Worm (Caenorhabditis elegans) whole organism, mixed stage, embryonic: ENCODE results near the gene H23N18.6.
"Not testable (repeated sequence)": the region's sequence is repeated elsewhere in the genome, so short reads cannot be mapped to it uniquely, and the experiment has no call there.

ENCODE experiments used
- M03D4.4 ChIP-seq: sonication (generic microtip); optimal IDR thresholded peaks from 2 replicates; lab custom pipeline; 2017; ENCODE audit warnings: mild to moderate bottlenecking, missing genetic modification characterization, missing compliant biosample characterization
- bed-3 ChIP-seq: fragments of 200-800 bp; sonication (Bioruptor generic); optimal IDR thresholded peaks from 3 replicates; lab custom pipeline; 2018; ENCODE audit warnings: mild to moderate bottlenecking, missing genetic modification characterization, moderate library complexity, missing compliant biosample characterization
- blmp-1 ChIP-seq: fragments of 150-350 bp; optimal IDR thresholded peaks from 2 replicates; lab custom pipeline; 2014; ENCODE audit warnings: missing biosample characterization, missing genetic modification characterization
- ceh-39 ChIP-seq: fragments of 150-350 bp; optimal IDR thresholded peaks from 2 replicates; lab custom pipeline; 2014; ENCODE audit warnings: missing biosample characterization, missing genetic modification characterization
- ceh-43 ChIP-seq: fragments of 200-800 bp; sonication (Bioruptor generic); optimal IDR thresholded peaks from 2 replicates; lab custom pipeline; 2018; ENCODE audit warnings: mild to moderate bottlenecking, missing genetic modification characterization, moderate library complexity, missing compliant biosample characterization
- ceh-83 ChIP-seq: fragments of 200-800 bp; sonication (Bioruptor generic); optimal IDR thresholded peaks from 2 replicates; lab custom pipeline; 2018; ENCODE audit warnings: mild to moderate bottlenecking, missing genetic modification characterization, missing compliant biosample characterization
- ces-1 ChIP-seq: fragments of 150-350 bp; optimal IDR thresholded peaks from 2 replicates; lab custom pipeline; 2014; ENCODE audit warnings: missing biosample characterization, missing genetic modification reagents, missing genetic modification characterization
- cnd-1 ChIP-seq: fragments of 200-800 bp; sonication (Bioruptor generic); optimal IDR thresholded peaks from 2 replicates; lab custom pipeline; 2018; ENCODE audit warnings: mild to moderate bottlenecking, missing genetic modification characterization, missing compliant biosample characterization
- drap-1 ChIP-seq: fragments of 200-800 bp; sonication (Bioruptor generic); optimal IDR thresholded peaks from 3 replicates; lab custom pipeline; 2018; ENCODE audit warnings: mild to moderate bottlenecking, missing genetic modification characterization, missing compliant biosample characterization
- elt-1 ChIP-seq: sonication (generic microtip); optimal IDR thresholded peaks from 2 replicates; lab custom pipeline; 2017; ENCODE audit warnings: missing genetic modification characterization, mild to moderate bottlenecking, missing compliant biosample characterization, antibody characterized with exemption, moderate library complexity, borderline replicate concordance; ENCODE audit not compliant: insufficient read depth
- elt-3 ChIP-seq: fragments of 150-350 bp; optimal IDR thresholded peaks from 2 replicates; lab custom pipeline; 2014; ENCODE audit warnings: missing biosample characterization, missing genetic modification characterization
- flh-1 ChIP-seq: fragments of 200-800 bp; sonication (Bioruptor generic); optimal IDR thresholded peaks from 2 replicates; lab custom pipeline; 2018; ENCODE audit warnings: mild to moderate bottlenecking, missing genetic modification characterization, moderate library complexity, missing compliant biosample characterization
- hlh-1 ChIP-seq: fragments of 150-350 bp; optimal IDR thresholded peaks from 2 replicates; lab custom pipeline; 2014; ENCODE audit warnings: missing biosample characterization, missing genetic modification reagents, missing genetic modification characterization
- lin-13 ChIP-seq: fragments of 150-350 bp; optimal IDR thresholded peaks from 2 replicates; lab custom pipeline; 2014; ENCODE audit warnings: missing biosample characterization, missing genetic modification characterization
- lin-32 ChIP-seq: fragments of 200-800 bp; sonication (Bioruptor generic); optimal IDR thresholded peaks from 2 replicates; lab custom pipeline; 2018; ENCODE audit warnings: mild to moderate bottlenecking, missing genetic modification characterization, missing compliant biosample characterization
- lsy-2 ChIP-seq: fragments of 150-350 bp; optimal IDR thresholded peaks from 2 replicates; lab custom pipeline; 2014; ENCODE audit warnings: missing biosample characterization, missing genetic modification characterization
- mab-5 ChIP-seq: fragments of 150-350 bp; optimal IDR thresholded peaks from 2 replicates; lab custom pipeline; 2014; ENCODE audit warnings: missing biosample characterization, missing genetic modification characterization
- mep-1 ChIP-seq: fragments of 150-350 bp; optimal IDR thresholded peaks from 2 replicates; lab custom pipeline; 2017; ENCODE audit warnings: missing biosample characterization, missing genetic modification reagents, missing genetic modification characterization, inconsistent platforms
- mls-2 ChIP-seq: sonication (generic microtip); optimal IDR thresholded peaks from 2 replicates; lab custom pipeline; 2016; ENCODE audit warnings: mild to moderate bottlenecking, missing genetic modification characterization, moderate library complexity, missing compliant biosample characterization
- nhr-2 ChIP-seq: fragments of 150-350 bp; optimal IDR thresholded peaks from 2 replicates; lab custom pipeline; 2014; ENCODE audit warnings: missing biosample characterization, missing genetic modification characterization
- nhr-237 ChIP-seq: fragments of 150-350 bp; optimal IDR thresholded peaks from 2 replicates; lab custom pipeline; 2014; ENCODE audit warnings: missing biosample characterization, missing genetic modification characterization
- nhr-28 ChIP-seq: fragments of 150-350 bp; optimal IDR thresholded peaks from 2 replicates; lab custom pipeline; 2014; ENCODE audit warnings: missing biosample characterization, missing genetic modification characterization
- nhr-76 ChIP-seq: sonication (generic microtip); optimal IDR thresholded peaks from 2 replicates; lab custom pipeline; 2017; ENCODE audit warnings: missing biosample characterization, missing genetic modification characterization
- pha-4 ChIP-seq: fragments of 150-350 bp; optimal IDR thresholded peaks from 2 replicates; lab custom pipeline; 2018; ENCODE audit warnings: missing biosample characterization, missing genetic modification reagents, missing genetic modification characterization
- sem-2 ChIP-seq: fragments of 200-800 bp; sonication (Bioruptor generic); optimal IDR thresholded peaks from 2 replicates; lab custom pipeline; 2018; ENCODE audit warnings: mild to moderate bottlenecking, missing genetic modification characterization, missing compliant biosample characterization
- snpc-4 ChIP-seq: fragments of 150-350 bp; optimal IDR thresholded peaks from 2 replicates; lab custom pipeline; 2014; ENCODE audit warnings: missing biosample characterization, missing genetic modification characterization
- sptf-1 ChIP-seq: sonication (generic microtip); optimal IDR thresholded peaks from 2 replicates; lab custom pipeline; 2017; ENCODE audit warnings: mild to moderate bottlenecking, missing genetic modification characterization, moderate library complexity, missing compliant biosample characterization
- tbx-8 ChIP-seq: fragments of 200-800 bp; sonication (Bioruptor generic); optimal IDR thresholded peaks from 2 replicates; lab custom pipeline; 2018; ENCODE audit warnings: mild to moderate bottlenecking, missing genetic modification characterization, moderate library complexity, missing compliant biosample characterization
- unc-120 ChIP-seq: sonication (generic microtip); optimal IDR thresholded peaks from 2 replicates; lab custom pipeline; 2017; ENCODE audit warnings: missing genetic modification characterization, missing compliant biosample characterization; ENCODE audit not compliant: poor library complexity, severe bottlenecking
- unc-39 ChIP-seq: fragments of 150-350 bp; optimal IDR thresholded peaks from 2 replicates; lab custom pipeline; 2014; ENCODE audit warnings: missing biosample characterization, missing genetic modification characterization
- zip-8 ChIP-seq: fragments of 150-350 bp; optimal IDR thresholded peaks from 2 replicates; lab custom pipeline; 2014; ENCODE audit warnings: missing biosample characterization, missing genetic modification characterization
- ztf-11 ChIP-seq: fragments of 150-350 bp; optimal IDR thresholded peaks from 2 replicates; lab custom pipeline; 2014; ENCODE audit warnings: missing biosample characterization, missing genetic modification characterization

H23N18.6 gene

DNA sequence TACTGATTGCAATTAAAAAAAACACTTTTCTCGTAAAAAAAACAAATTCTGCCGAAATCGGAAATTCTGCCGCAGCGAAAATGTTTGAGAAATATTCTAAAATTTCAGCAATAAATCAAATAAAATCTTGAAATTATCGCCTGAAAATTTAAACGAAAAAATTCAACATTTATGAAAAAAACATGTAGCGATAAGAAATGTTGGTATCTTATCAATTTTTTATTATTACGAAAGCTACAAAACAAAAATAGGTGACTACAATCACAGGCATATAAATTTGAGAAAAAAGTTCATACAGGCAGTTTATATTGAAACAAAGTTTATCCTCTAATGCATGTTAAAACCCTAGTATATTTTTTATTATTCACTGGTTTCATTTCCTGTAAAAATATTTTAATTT lies 8.9 kb downstream of the H23N18.6 start, which contains the start of gene ugt-14:
Gene ugt-14, plus strand, starts transcription at position 301 of the 400 bp plus-strand sequence.
- TF ChIP-seq tbx-8 (GFP tag; lab: Kevin White, UChicago) (no peak), lin-32 (GFP tag; lab: Kevin White, UChicago) (no peak), ztf-11 (tag; lab: Kevin White, UChicago) (no peak), mab-5 (no peak)

DNA sequence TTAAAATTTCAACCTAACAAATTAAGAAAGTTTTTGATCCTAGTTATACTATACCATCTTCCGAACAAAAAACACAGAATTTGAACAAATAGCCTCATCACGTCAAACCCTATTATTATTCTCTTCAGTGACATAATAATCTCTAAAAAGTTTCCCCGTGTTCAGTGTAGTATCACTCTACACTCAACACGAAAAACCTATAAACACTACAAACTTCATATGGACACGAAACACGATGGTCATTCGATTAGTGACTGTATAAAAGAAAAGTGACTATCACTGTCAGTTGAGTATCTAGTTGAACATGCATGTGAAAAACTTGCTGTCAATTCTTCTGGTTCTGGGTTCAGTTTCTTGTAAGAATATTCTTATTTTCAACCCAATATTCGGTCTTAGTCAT lies 11.2 kb downstream of the H23N18.6 start, which contains the start of gene ugt-8:
Gene ugt-8, plus strand, starts transcription at position 235 of the 400 bp plus-strand sequence.
- TF ChIP-seq nhr-76 (tag; lab: Kevin White, UChicago) (no peak), mls-2 (tag; lab: Kevin White, UChicago) (no peak)

DNA sequence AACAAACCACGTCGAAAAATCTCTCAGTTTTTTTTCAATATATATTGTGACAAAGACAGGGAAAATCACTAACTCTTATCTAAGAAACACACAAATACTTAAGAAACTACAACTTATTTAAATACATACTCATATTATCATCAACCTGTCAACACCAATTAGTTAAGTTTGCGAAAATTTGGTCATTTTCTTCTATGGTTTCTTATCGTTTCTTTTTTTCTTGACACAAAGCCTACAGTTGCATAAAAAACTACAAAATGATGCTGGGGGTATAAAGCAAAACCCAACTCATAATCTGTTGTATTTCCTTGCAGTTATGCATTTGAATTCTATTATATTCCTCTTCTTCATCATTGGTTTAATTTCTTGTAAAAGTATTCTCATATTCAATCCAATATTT lies 13.8 kb downstream of the H23N18.6 start, which contains the start of gene ugt-67:
Gene ugt-67, plus strand, starts transcription at position 301 of the 400 bp plus-strand sequence.
- TF ChIP-seq nhr-76 (tag; lab: Kevin White, UChicago) (no peak), pha-4 (tag; lab: Kevin White, UChicago) (no peak), nhr-237 (tag; lab: Kevin White, UChicago) (no peak), mls-2 (tag; lab: Kevin White, UChicago) (no peak)

DNA sequence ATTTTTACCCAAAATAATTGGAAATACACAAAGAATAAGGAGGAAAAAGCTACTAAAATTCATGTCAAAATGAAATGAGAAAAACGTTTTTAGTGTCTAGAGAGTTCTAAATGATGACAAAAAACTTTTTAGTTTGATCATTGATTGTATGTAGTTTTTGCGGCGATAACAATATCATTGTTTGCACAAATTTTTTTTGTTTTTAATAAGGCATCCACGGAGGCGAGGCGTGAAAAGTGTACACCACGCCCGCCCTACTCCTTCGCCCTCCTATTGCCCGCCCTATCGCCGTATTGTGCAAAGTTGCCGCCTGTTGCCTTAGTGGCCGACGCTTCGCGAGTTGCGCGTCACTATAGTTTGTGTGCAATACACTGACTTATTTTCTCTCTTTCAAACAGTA lies 14.9 kb downstream of the H23N18.6 start, which contains the start of gene ugt-10:
Gene ugt-10, minus strand, starts transcription at position 101 of the 400 bp plus-strand sequence.
- TF ChIP-seq sem-2 (GFP tag; lab: Kevin White, UChicago); ceh-43 (GFP tag; lab: Kevin White, UChicago); nhr-28 (tag; lab: Kevin White, UChicago): not testable (repeated sequence)

DNA sequence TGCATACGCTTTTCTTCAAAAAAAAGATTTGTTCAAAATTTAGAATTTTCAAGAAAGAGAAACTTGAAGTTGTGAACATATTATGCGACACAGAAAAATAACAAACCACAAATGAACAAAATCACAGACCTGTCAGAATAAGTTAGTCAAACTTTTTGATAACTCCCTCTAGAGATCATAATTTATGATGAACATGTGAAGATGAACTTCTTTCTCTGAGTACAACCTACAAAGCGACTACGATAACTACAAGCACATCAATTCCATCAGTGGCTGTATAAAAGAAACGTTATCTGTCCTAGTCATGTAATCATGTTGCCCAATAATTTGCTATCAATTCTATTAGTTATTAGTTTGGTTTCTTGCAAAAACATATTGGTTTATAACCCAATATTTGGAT lies 19.1 kb downstream of the H23N18.6 start, which contains the start of gene ugt-9:
Gene ugt-9, plus strand, starts transcription at position 305 of the 400 bp plus-strand sequence.
- no peak for TF ChIP-seq unc-39 (tag; lab: Kevin White, UChicago)
- no peak for TF ChIP-seq zip-8 (tag; lab: Kevin White, UChicago)
- no peak for TF ChIP-seq mls-2 (tag; lab: Kevin White, UChicago)
- no peak for TF ChIP-seq mab-5
- no peak for TF ChIP-seq snpc-4
- TF ChIP-seq bed-3: no peak
- TF ChIP-seq lsy-2 (tag; lab: Kevin White, UChicago): no peak
- TF ChIP-seq ces-1 (GFP tag; lab: Kevin White, UChicago): no peak
- TF ChIP-seq ceh-83: no peak
- no peak for TF ChIP-seq cnd-1 (tag; lab: Kevin White, UChicago)
- TF ChIP-seq ceh-43 (GFP tag; lab: Kevin White, UChicago): no peak
- TF ChIP-seq unc-120 (tag; lab: Kevin White, UChicago): no peak
- no peak for TF ChIP-seq lin-32 (GFP tag; lab: Kevin White, UChicago)
- no peak for TF ChIP-seq nhr-76 (tag; lab: Kevin White, UChicago)
- TF ChIP-seq nhr-28 (tag; lab: Kevin White, UChicago): no peak
- TF ChIP-seq nhr-2 (tag; lab: Kevin White, UChicago): no peak

DNA sequence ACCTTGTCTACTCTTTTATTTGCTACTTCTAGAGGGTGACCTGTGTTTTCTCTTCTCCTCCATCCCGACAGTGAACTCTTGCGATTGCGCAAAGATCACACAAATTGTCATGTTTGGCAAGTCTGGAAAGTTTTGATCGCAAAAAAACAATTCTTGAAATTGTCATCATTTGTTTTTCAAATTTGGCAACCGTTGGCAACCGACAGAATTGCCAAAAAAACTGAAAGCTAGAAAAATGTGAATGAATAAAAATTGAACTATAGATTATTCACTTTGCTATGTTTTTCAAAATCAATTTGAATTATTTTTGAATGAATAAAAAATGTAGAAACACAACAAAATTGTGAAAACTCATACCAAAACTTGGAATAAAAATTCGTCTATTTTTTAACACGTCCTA lies 19.9 kb downstream of the H23N18.6 start, which contains the start of gene ugt-11:
Gene ugt-11, minus strand, starts transcription at position 101 of the 400 bp plus-strand sequence.
- TF ChIP-seq mls-2 (tag; lab: Kevin White, UChicago): no peak
- no peak for TF ChIP-seq sem-2 (GFP tag; lab: Kevin White, UChicago)
- no peak for TF ChIP-seq lin-32 (GFP tag; lab: Kevin White, UChicago)
- TF ChIP-seq hlh-1: no peak
- no peak for TF ChIP-seq lin-13
- TF ChIP-seq nhr-76 (tag; lab: Kevin White, UChicago): no peak
- no peak for TF ChIP-seq elt-1
- no peak for TF ChIP-seq ceh-43 (GFP tag; lab: Kevin White, UChicago)

DNA sequence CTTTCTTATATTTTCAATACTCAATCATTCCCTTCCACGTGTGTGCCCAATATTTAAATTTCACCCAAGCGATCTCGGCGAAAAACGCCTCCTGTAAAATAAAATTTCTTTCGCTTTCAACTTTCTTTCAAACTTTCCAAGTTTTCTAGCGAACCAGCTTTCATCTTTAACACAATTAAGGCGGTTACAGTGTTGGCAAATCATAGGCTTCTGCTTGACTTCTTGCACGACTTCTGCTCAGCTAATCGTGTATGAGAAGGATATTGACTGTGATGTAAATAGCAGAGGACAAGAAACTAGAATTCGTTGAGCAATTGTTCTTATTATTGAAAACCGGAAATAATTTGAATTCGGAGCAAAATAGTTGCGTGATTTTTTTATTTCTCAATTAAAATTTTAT lies 23.6 kb downstream of the H23N18.6 start:
- no peak for TF ChIP-seq elt-3 (tag; lab: Kevin White, UChicago)
- TF ChIP-seq pha-4 (tag; lab: Kevin White, UChicago): no peak
- TF ChIP-seq nhr-237 (tag; lab: Kevin White, UChicago): no peak
- TF ChIP-seq bed-3: no peak
- TF ChIP-seq sptf-1 (tag; lab: Kevin White, UChicago): no peak
- no peak for TF ChIP-seq ceh-39 (tag; lab: Kevin White, UChicago)
- TF ChIP-seq ceh-43 (GFP tag; lab: Kevin White, UChicago): no peak
- no peak for TF ChIP-seq blmp-1 (tag; lab: Kevin White, UChicago)
- TF ChIP-seq hlh-1: no peak
- TF ChIP-seq snpc-4: no peak
- TF ChIP-seq nhr-76 (tag; lab: Kevin White, UChicago): no peak
- TF ChIP-seq unc-120 (tag; lab: Kevin White, UChicago): no peak
- TF ChIP-seq unc-39 (tag; lab: Kevin White, UChicago): no peak
- TF ChIP-seq M03D4.4 (tag; lab: Kevin White, UChicago): no peak
- TF ChIP-seq cnd-1 (tag; lab: Kevin White, UChicago): no peak
- TF ChIP-seq drap-1 (GFP tag; lab: Kevin White, UChicago): no peak
- no peak for TF ChIP-seq lin-32 (GFP tag; lab: Kevin White, UChicago)
- TF ChIP-seq nhr-2 (tag; lab: Kevin White, UChicago): no peak
- TF ChIP-seq mep-1: no peak
- TF ChIP-seq flh-1 (GFP tag; lab: Kevin White, UChicago): no peak
